Worm (Caenorhabditis elegans) whole organism, late embryonic: ENCODE data around the gene srsx-27.

Source experiments
- C08G9.2 ChIP-seq: sonication (generic microtip); optimal IDR thresholded peaks from 2 replicates; lab custom pipeline; 2016; ENCODE audit warnings: mild to moderate bottlenecking, missing genetic modification characterization, moderate library complexity, missing compliant biosample characterization
- F13H6.1 ChIP-seq: sonication (generic microtip); optimal IDR thresholded peaks from 2 replicates; lab custom pipeline; 2016; ENCODE audit warnings: missing genetic modification characterization, missing compliant biosample characterization
- K09A11.1 ChIP-seq: sonication (generic microtip); optimal IDR thresholded peaks from 2 replicates; lab custom pipeline; 2017; ENCODE audit warnings: antibody characterized with exemption, mild to moderate bottlenecking, missing genetic modification characterization, missing compliant biosample characterization; ENCODE audit not compliant: insufficient read depth
- ahr-1 ChIP-seq: sonication (generic microtip); optimal IDR thresholded peaks from 2 replicates; lab custom pipeline; 2016; ENCODE audit warnings: missing genetic modification characterization, missing compliant biosample characterization
- ceh-14 ChIP-seq: sonication (generic microtip); optimal IDR thresholded peaks from 2 replicates; lab custom pipeline; 2016; ENCODE audit warnings: missing genotype, missing genetic modification characterization, missing compliant biosample characterization
- ceh-18 ChIP-seq: sonication (generic microtip); optimal IDR thresholded peaks from 2 replicates; lab custom pipeline; 2016; ENCODE audit warnings: missing genetic modification characterization, missing compliant biosample characterization
- ceh-2 ChIP-seq: sonication (generic microtip); optimal IDR thresholded peaks from 2 replicates; lab custom pipeline; 2016; ENCODE audit warnings: missing genotype, missing genetic modification characterization, missing compliant biosample characterization
- ceh-22 ChIP-seq: sonication (generic microtip); optimal IDR thresholded peaks from 2 replicates; lab custom pipeline; 2017; ENCODE audit warnings: missing biosample characterization, missing genetic modification characterization
- ceh-24 ChIP-seq: sonication (generic microtip); optimal IDR thresholded peaks from 2 replicates; lab custom pipeline; 2016; ENCODE audit warnings: mild to moderate bottlenecking, missing genetic modification characterization, missing compliant biosample characterization
- ceh-30 ChIP-seq: fragments of 150-350 bp; optimal IDR thresholded peaks from 2 replicates; lab custom pipeline; 2014; ENCODE audit warnings: missing biosample characterization, missing genetic modification characterization
- ceh-34 ChIP-seq: sonication (generic microtip); optimal IDR thresholded peaks from 2 replicates; lab custom pipeline; 2016; ENCODE audit warnings: mild to moderate bottlenecking, missing genetic modification characterization, missing compliant biosample characterization
- ceh-45 ChIP-seq: fragments of 200-800 bp; sonication (Bioruptor generic); IDR thresholded peaks from 2 replicates; pipeline ENCODE4 v1.3.6; 2022; ENCODE audit warnings: missing genetic modification reagents, missing genetic modification characterization, missing compliant biosample characterization
- ceh-48 ChIP-seq: sonication (generic microtip); optimal IDR thresholded peaks from 2 replicates; lab custom pipeline; 2016; ENCODE audit warnings: missing genetic modification characterization, inconsistent platforms, missing compliant biosample characterization
- che-1 ChIP-seq: sonication (generic microtip); optimal IDR thresholded peaks from 2 replicates; lab custom pipeline; 2016; ENCODE audit warnings: mild to moderate bottlenecking, missing genetic modification characterization, missing compliant biosample characterization
- dmd-4 ChIP-seq: sonication (generic microtip); optimal IDR thresholded peaks from 2 replicates; lab custom pipeline; 2016; ENCODE audit warnings: borderline replicate concordance, missing genetic modification characterization, missing compliant biosample characterization
- elt-4 ChIP-seq: sonication (generic microtip); optimal IDR thresholded peaks from 2 replicates; lab custom pipeline; 2016; ENCODE audit warnings: missing genetic modification characterization, missing compliant biosample characterization
- eyg-1 ChIP-seq: sonication (generic microtip); optimal IDR thresholded peaks from 2 replicates; lab custom pipeline; 2016; ENCODE audit warnings: missing genotype, missing genetic modification characterization, missing compliant biosample characterization
- fkh-10 ChIP-seq: fragments of 150-350 bp; optimal IDR thresholded peaks from 2 replicates; lab custom pipeline; 2014; ENCODE audit warnings: missing biosample characterization, missing genetic modification reagents, missing genetic modification characterization
- hlh-15 ChIP-seq: sonication (generic microtip); optimal IDR thresholded peaks from 2 replicates; lab custom pipeline; 2016; ENCODE audit warnings: missing genetic modification characterization, missing compliant biosample characterization
- lin-11 ChIP-seq: fragments of 200-800 bp; sonication (Bioruptor generic); optimal IDR thresholded peaks from 2 replicates; lab custom pipeline; 2018; ENCODE audit warnings: mild to moderate bottlenecking, missing genetic modification characterization, missing compliant biosample characterization
- madf-2 ChIP-seq: sonication (generic microtip); optimal IDR thresholded peaks from 2 replicates; lab custom pipeline; 2017; ENCODE audit warnings: missing genetic modification characterization, missing compliant biosample characterization
- mec-3 ChIP-seq: sonication (generic microtip); optimal IDR thresholded peaks from 2 replicates; lab custom pipeline; 2016; ENCODE audit warnings: borderline replicate concordance, missing genetic modification characterization, missing compliant biosample characterization
- pag-3 ChIP-seq: sonication (generic microtip); optimal IDR thresholded peaks from 2 replicates; lab custom pipeline; 2016; ENCODE audit warnings: missing compliant biosample characterization, missing genetic modification characterization, borderline replicate concordance
- pax-1 ChIP-seq: fragments of 150-350 bp; optimal IDR thresholded peaks from 2 replicates; lab custom pipeline; 2014; ENCODE audit warnings: missing biosample characterization, missing genetic modification characterization
- pha-2 ChIP-seq: sonication (generic microtip); optimal IDR thresholded peaks from 2 replicates; lab custom pipeline; 2017; ENCODE audit warnings: mild to moderate bottlenecking, missing genetic modification characterization, missing compliant biosample characterization
- pha-4 ChIP-seq: fragments of 150-350 bp; optimal IDR thresholded peaks from 2 replicates; lab custom pipeline; 2018; ENCODE audit warnings: missing biosample characterization, missing genetic modification reagents, missing genetic modification characterization
- ref-2 ChIP-seq: sonication (generic microtip); optimal IDR thresholded peaks from 2 replicates; lab custom pipeline; 2016; ENCODE audit warnings: missing genetic modification characterization, missing compliant biosample characterization
- rnt-1 ChIP-seq: sonication (generic microtip); optimal IDR thresholded peaks from 2 replicates; lab custom pipeline; 2016; ENCODE audit warnings: missing genetic modification characterization, missing compliant biosample characterization
- tbx-2 ChIP-seq: sonication (generic microtip); optimal IDR thresholded peaks from 2 replicates; lab custom pipeline; 2016; ENCODE audit warnings: missing genetic modification characterization, missing compliant biosample characterization
- tbx-7 ChIP-seq: sonication (generic microtip); optimal IDR thresholded peaks from 2 replicates; lab custom pipeline; 2016; ENCODE audit warnings: missing genotype, missing genetic modification characterization, missing compliant biosample characterization
- ttx-3 ChIP-seq: sonication (generic microtip); optimal IDR thresholded peaks from 2 replicates; lab custom pipeline; 2016; ENCODE audit warnings: missing genetic modification reagents, missing genetic modification characterization, missing compliant biosample characterization
- unc-42 ChIP-seq: sonication (generic microtip); optimal IDR thresholded peaks from 2 replicates; lab custom pipeline; 2016; ENCODE audit warnings: missing genotype, missing genetic modification characterization, missing compliant biosample characterization
- unc-86 ChIP-seq: sonication (generic microtip); optimal IDR thresholded peaks from 2 replicates; lab custom pipeline; 2016; ENCODE audit warnings: missing genetic modification characterization, missing compliant biosample characterization
- zip-5 ChIP-seq: sonication (generic microtip); optimal IDR thresholded peaks from 2 replicates; lab custom pipeline; 2016; ENCODE audit warnings: missing genetic modification characterization, missing compliant biosample characterization

srsx-27 gene

ce11 chrV:10134077-10134693 lies 15.6 kb upstream of the srsx-27 start, which contains the start of the genes C08B6.18, wdr-20 and C08B6.8:
C08B6.18 (minus strand) TSS chrV:10134127.
wdr-20 (minus strand) TSS chrV:10134158.
C08B6.8 (plus strand) TSS chrV:10134643.
- TF ChIP-seq ceh-2 (tag; lab: Kevin White, UChicago) (no peak), pha-2 (tag; lab: Kevin White, UChicago) (no peak), ceh-45 (GFP tag; lab: Robert Waterston, UW) (no peak), unc-42 (tag; lab: Kevin White, UChicago) (peak; percentile 4), madf-2 (tag; lab: Kevin White, UChicago) (no peak)
- TF ChIP-seq, all 69 proteins: peak for 1

ce11 chrV:10145653-10146052 lies 4.2 kb upstream of the srsx-27 start, which contains the start of gene C51E3.9:
C51E3.9 (plus strand) TSS chrV:10145953.
- TF ChIP-seq pax-1 (tag; lab: Kevin White, UChicago) (no peak), unc-86 (tag; lab: Kevin White, UChicago) (no peak)

DNA sequence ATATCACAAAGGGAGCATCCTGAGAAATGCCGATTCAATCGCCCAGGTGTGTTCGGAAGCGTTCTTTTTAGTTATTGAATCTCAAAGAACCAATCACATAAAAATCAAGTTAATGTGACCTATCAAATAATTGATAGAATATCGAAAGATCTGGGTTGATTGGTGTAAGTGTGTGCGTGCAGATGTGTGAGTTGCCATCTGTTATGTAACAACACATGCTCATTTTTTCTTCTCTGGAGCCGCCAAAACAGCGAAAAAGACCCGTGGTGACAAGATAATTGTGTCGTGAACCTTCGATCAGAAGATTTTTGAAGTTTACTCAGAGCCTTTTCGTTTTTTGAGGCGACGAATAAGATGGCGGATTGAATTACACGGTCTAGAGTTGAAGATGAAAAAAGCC lies 3.0 kb upstream of the srsx-27 start:
- TF ChIP-seq ceh-2 (tag; lab: Kevin White, UChicago), result no peak
- TF ChIP-seq unc-42 (tag; lab: Kevin White, UChicago), result no peak
- no peak for TF ChIP-seq ceh-24 (tag; lab: Kevin White, UChicago)
- peak; percentile 60 for TF ChIP-seq ceh-18
- TF ChIP-seq mec-3 (tag; lab: Kevin White, UChicago), result no peak
- no peak for TF ChIP-seq ref-2
- TF ChIP-seq zip-5 (tag; lab: Kevin White, UChicago), result no peak
- TF ChIP-seq ceh-22 (tag; lab: Kevin White, UChicago), result no peak

DNA sequence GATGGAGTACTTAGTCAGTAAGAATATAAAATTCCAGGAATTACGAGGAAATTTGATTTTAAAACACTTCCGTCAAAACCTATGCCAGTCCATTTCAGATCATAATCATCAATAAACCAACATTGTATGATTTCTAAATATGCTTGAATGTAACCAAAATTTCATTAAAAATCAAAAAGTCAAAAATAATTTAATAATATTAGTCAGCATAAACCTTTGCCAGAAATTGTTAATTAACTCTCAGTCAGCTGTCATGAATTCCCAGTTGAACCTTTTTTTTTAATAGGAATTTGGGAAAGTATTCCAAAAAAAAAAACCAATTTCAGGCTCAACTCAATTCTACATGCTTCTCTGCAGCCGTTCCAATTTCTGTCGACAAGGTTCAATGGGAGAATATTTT lies 1.5 kb upstream of the srsx-27 start, which contains the start of gene srsx-26:
Gene srsx-26 (plus strand): TSS at position 301 of the 400 bp plus-strand sequence.
- TF ChIP-seq rnt-1 (tag; lab: Kevin White, UChicago) (no peak), ceh-48 (no peak), pha-4 (tag; lab: Kevin White, UChicago) (no peak), C08G9.2 (tag; lab: Kevin White, UChicago) (no peak), che-1 (tag; lab: Kevin White, UChicago) (no peak), ceh-30 (tag; lab: Kevin White, UChicago) (no peak)

- TF ChIP-seq elt-4 (no peak), K09A11.1 (tag; lab: Kevin White, UChicago) (no peak), ahr-1 (tag; lab: Kevin White, UChicago) (no peak), rnt-1 (tag; lab: Kevin White, UChicago) (no peak), pha-4 (tag; lab: Kevin White, UChicago) (no peak), madf-2 (tag; lab: Kevin White, UChicago) (no peak), ceh-22 (tag; lab: Kevin White, UChicago) (no peak), zip-5 (tag; lab: Kevin White, UChicago) (no peak), eyg-1 (tag; lab: Kevin White, UChicago) (no peak), fkh-10 (no peak), lin-11 (no peak)
Observed at ce11 chrV:10152278-10152677, 2.5 kb downstream of the srsx-27 start, which contains the start of gene srsx-28. srsx-28 (plus strand) TSS chrV:10152578.

ce11 chrV:10153076-10153475 lies 3.2 kb downstream of the srsx-27 start:
- TF ChIP-seq dmd-4 (tag; lab: Kevin White, UChicago), result no peak
- TF ChIP-seq che-1 (tag; lab: Kevin White, UChicago), result no peak
- TF ChIP-seq pha-4 (tag; lab: Kevin White, UChicago), result no peak
- TF ChIP-seq pax-1 (tag; lab: Kevin White, UChicago), result no peak
- TF ChIP-seq ceh-14, result no peak
- no peak for TF ChIP-seq tbx-2 (tag; lab: Kevin White, UChicago)
- TF ChIP-seq ttx-3 (tag; lab: Kevin White, UChicago), result no peak
- TF ChIP-seq tbx-7 (tag; lab: Kevin White, UChicago), result no peak
- no peak for TF ChIP-seq pag-3 (tag; lab: Kevin White, UChicago)
- no peak for TF ChIP-seq ceh-2 (tag; lab: Kevin White, UChicago)
- TF ChIP-seq ceh-18, result no peak
- TF ChIP-seq ceh-34 (tag; lab: Kevin White, UChicago), result no peak
- no peak for TF ChIP-seq ceh-22 (tag; lab: Kevin White, UChicago)
- no peak for TF ChIP-seq F13H6.1 (tag; lab: Kevin White, UChicago)
- TF ChIP-seq hlh-15 (tag; lab: Kevin White, UChicago), result no peak
